In genomic region chr3R:14737894-14738860, dm6 we compare ENCODE assay signal across 1 fruit fly cellular context.
TF ChIP-seq lines count a peak whose summit lies in the region.

No protein-coding gene starts in this region.

TF ChIP-seq in whole organism, embryonic, 481 proteins besides CTCF, POLR2A, EP300 and RAD21 (continued from another document):
- TF ChIP-seq Fer3 (tag; optimal IDR thresholded peaks at IDR 0.05; lab: Kevin White, UChicago) (peak; percentile 94), Elba2 (GFP tag; optimal IDR thresholded peaks at IDR 0.05; lab: Kevin White, UChicago) (peak; percentile 58), Aef1 (GFP tag; IDR thresholded peaks at IDR 0.05; lab: Robert Waterston, UW) (peak; percentile 94), CG12299 (tag; optimal IDR thresholded peaks at IDR 0.05; lab: Kevin White, UChicago) (peak; percentile 74), prd (optimal IDR thresholded peaks at IDR 0.05; lab: Kevin White, UChicago) (no peak), prd (GFP tag; IDR thresholded peaks at IDR 0.05; lab: Robert Waterston, UW) (peak; percentile 97), Usf (GFP tag; optimal IDR thresholded peaks at IDR 0.05; lab: Kevin White, UChicago) (peak; percentile 76), CG7745 (tag; optimal IDR thresholded peaks at IDR 0.05; lab: Kevin White, UChicago) (peak; percentile 78), CG31365 (tag; optimal IDR thresholded peaks at IDR 0.05; lab: Kevin White, UChicago) (peak; percentile 70), fd96Cb (tag; optimal IDR thresholded peaks at IDR 0.05; lab: Kevin White, UChicago) (peak; percentile 95), Vsx1 (GFP tag; optimal IDR thresholded peaks at IDR 0.05; lab: Kevin White, UChicago) (peak; percentile 84), CG17802 (tag; optimal IDR thresholded peaks at IDR 0.05; lab: Kevin White, UChicago) (peak; percentile 78), CG6272 (GFP tag; IDR thresholded peaks at IDR 0.05; lab: Robert Waterston, UW) (peak; percentile 90), pum (GFP tag; optimal IDR thresholded peaks at IDR 0.05; lab: Kevin White, UChicago) (peak; percentile 95), CG10979 (tag; optimal IDR thresholded peaks at IDR 0.05; lab: Kevin White, UChicago) (peak; percentile 95), CG1233 (GFP tag; optimal IDR thresholded peaks at IDR 0.05; lab: Kevin White, UChicago) (peak; percentile 93), Nf-YB (GFP tag; optimal IDR thresholded peaks at IDR 0.05; lab: Kevin White, UChicago) (peak; percentile 79), CG31441 (GFP tag; IDR thresholded peaks at IDR 0.05; lab: Robert Waterston, UW) (peak; percentile 95), mld (GFP tag; IDR thresholded peaks at IDR 0.05; lab: Robert Waterston, UW; ENCODE audit: partially characterized antibody) (no peak), sd (tag; optimal IDR thresholded peaks at IDR 0.05; lab: Kevin White, UChicago) (peak; percentile 89), ro (GFP tag; IDR thresholded peaks at IDR 0.05; lab: Robert Waterston, UW) (peak; percentile 77), CG32772 (GFP tag; IDR thresholded peaks at IDR 0.05; lab: Robert Waterston, UW) (peak; percentile 96), CG17829 (tag; optimal IDR thresholded peaks at IDR 0.05; lab: Kevin White, UChicago) (peak; percentile 94), phol (tag; optimal IDR thresholded peaks at IDR 0.05; lab: Kevin White, UChicago) (peak; percentile 94), CG12236 (GFP tag; optimal IDR thresholded peaks at IDR 0.05; lab: Kevin White, UChicago) (peak; percentile 89), Opbp (GFP tag; IDR thresholded peaks at IDR 0.05; lab: Robert Waterston, UW; ENCODE audit: partially characterized antibody) (no peak), CG18619 (GFP tag; optimal IDR thresholded peaks at IDR 0.05; lab: Kevin White, UChicago) (peak; percentile 92), CG10366 (GFP tag; IDR thresholded peaks at IDR 0.05; lab: Robert Waterston, UW) (peak; percentile 95), PHDP (tag; optimal IDR thresholded peaks at IDR 0.05; lab: Kevin White, UChicago) (peak; percentile 94), schlank (tag; optimal IDR thresholded peaks at IDR 0.05; lab: Kevin White, UChicago) (peak; percentile 85), CG10321 (GFP tag; IDR thresholded peaks at IDR 0.05; lab: Robert Waterston, UW) (peak; percentile 90), CrebB (tag; optimal IDR thresholded peaks at IDR 0.05; lab: Kevin White, UChicago) (peak; percentile 91), B-H1 (GFP tag; IDR thresholded peaks at IDR 0.05; lab: Robert Waterston, UW) (peak; percentile 93), chm (GFP tag; IDR thresholded peaks at IDR 0.05; lab: Robert Waterston, UW) (peak; percentile 95), p53 (GFP tag; optimal IDR thresholded peaks at IDR 0.05; lab: Kevin White, UChicago) (peak; percentile 74), Ptx1 (GFP tag; IDR thresholded peaks at IDR 0.05; lab: Robert Waterston, UW) (peak; percentile 95), HLH4C (GFP tag; IDR thresholded peaks at IDR 0.05; lab: Robert Waterston, UW; ENCODE audit: partially characterized antibody) (no peak)
TF ChIP-seq in whole organism, embryonic: peak in this region for 431.
